Fruit fly (Drosophila melanogaster) whole organism, pupa: ENCODE results near the gene hng3.
A peak's percentile ranks its signal among the peaks of the same experiment; 100 is the strongest.

Experiments used
- CG10348 ChIP-seq: fragments of 200-800 bp; sonication (Bioruptor generic); IDR thresholded peaks from 2 replicates; pipeline ENCODE4 v1.3.6; 2022; ENCODE audit warnings: missing biosample characterization, missing genetic modification characterization
- CG12605 ChIP-seq: fragments of 200-800 bp; sonication (Bioruptor generic); IDR thresholded peaks from 2 replicates; pipeline ENCODE4 v1.3.6; 2022; ENCODE audit warnings: missing biosample characterization, missing genetic modification characterization
- CG13204 ChIP-seq: fragments of 200-800 bp; sonication (Bioruptor generic); optimal IDR thresholded peaks from 2 replicates; lab custom pipeline; 2018; ENCODE audit warnings: missing biosample characterization, mild to moderate bottlenecking, missing genetic modification characterization, moderate library complexity
- CG14655 ChIP-seq: fragments of 200-800 bp; sonication (Bioruptor generic); optimal IDR thresholded peaks from 3 replicates; lab custom pipeline; 2017; ENCODE audit warnings: mild to moderate bottlenecking, missing biosample characterization, missing genetic modification reagents, missing genetic modification characterization
- CG15710 ChIP-seq: fragments of 200-800 bp; sonication (Bioruptor generic); optimal IDR thresholded peaks from 2 replicates; lab custom pipeline; 2018; ENCODE audit warnings: missing biosample characterization, mild to moderate bottlenecking, missing genetic modification characterization, moderate library complexity
- CG17806 ChIP-seq: fragments of 200-800 bp; sonication (Bioruptor generic); optimal IDR thresholded peaks from 2 replicates; lab custom pipeline; 2018; ENCODE audit warnings: missing biosample characterization, mild to moderate bottlenecking, missing genetic modification characterization, moderate library complexity
- CG32121 ChIP-seq: fragments of 200-800 bp; sonication (Bioruptor generic); IDR thresholded peaks from 2 replicates; pipeline ENCODE4 v1.3.6; 2022; ENCODE audit warnings: missing biosample characterization, missing genetic modification characterization
- CG34367 ChIP-seq: fragments of 200-800 bp; sonication (Bioruptor generic); optimal IDR thresholded peaks from 2 replicates; lab custom pipeline; 2018; ENCODE audit warnings: missing biosample characterization, mild to moderate bottlenecking, missing genetic modification characterization
- CG4496 ChIP-seq: fragments of 200-800 bp; sonication (Bioruptor generic); IDR thresholded peaks from 3 replicates; pipeline ENCODE4 v1.3.6; 2022; ENCODE audit warnings: missing biosample characterization, missing genetic modification characterization
- CG8159 ChIP-seq: fragments of 200-800 bp; sonication (Bioruptor generic); optimal IDR thresholded peaks from 3 replicates; lab custom pipeline; 2018; ENCODE audit warnings: missing biosample characterization, mild to moderate bottlenecking, missing genetic modification characterization, moderate library complexity
- CG8301 ChIP-seq: fragments of 200-800 bp; sonication (Bioruptor generic); optimal IDR thresholded peaks from 2 replicates; lab custom pipeline; 2018; ENCODE audit warnings: missing biosample characterization, mild to moderate bottlenecking, missing genetic modification characterization
- CG9948 ChIP-seq: fragments of 200-800 bp; sonication (Bioruptor generic); optimal IDR thresholded peaks from 2 replicates; lab custom pipeline; 2018; ENCODE audit warnings: missing biosample characterization, mild to moderate bottlenecking, missing genetic modification characterization, moderate library complexity
- D1 ChIP-seq: fragments of 200-800 bp; sonication (Bioruptor generic); optimal IDR thresholded peaks from 2 replicates; lab custom pipeline; 2018; ENCODE audit warnings: missing biosample characterization, mild to moderate bottlenecking, missing genetic modification characterization, moderate library complexity
- EcR ChIP-seq: fragments of 200-800 bp; sonication (Bioruptor generic); optimal IDR thresholded peaks from 3 replicates; lab custom pipeline; 2019; ENCODE audit warnings: missing biosample characterization, missing genetic modification characterization, mild to moderate bottlenecking, moderate library complexity, missing genetic modification reagents
- Ets98B ChIP-seq: fragments of 200-800 bp; sonication (Bioruptor generic); IDR thresholded peaks from 2 replicates; pipeline ENCODE4 v1.3.6; 2022; ENCODE audit warnings: missing biosample characterization, missing genetic modification characterization
- Pif1A ChIP-seq: fragments of 200-800 bp; sonication (Bioruptor generic); optimal IDR thresholded peaks from 3 replicates; lab custom pipeline; 2016; ENCODE audit warnings: missing biosample characterization, missing genetic modification characterization
- Pif1B ChIP-seq: fragments of 200-800 bp; sonication (Bioruptor generic); optimal IDR thresholded peaks from 3 replicates; lab custom pipeline; 2016; ENCODE audit warnings: missing biosample characterization, missing genetic modification characterization
- Snoo ChIP-seq: fragments of 200-800 bp; sonication (Bioruptor generic); optimal IDR thresholded peaks from 3 replicates; lab custom pipeline; 2017; ENCODE audit warnings: missing biosample characterization, mild to moderate bottlenecking, missing genetic modification characterization, inconsistent platforms
- fd96Ca ChIP-seq: fragments of 200-800 bp; sonication (Bioruptor generic); IDR thresholded peaks from 3 replicates; pipeline ENCODE4 v1.3.6; 2022; ENCODE audit warnings: missing biosample characterization, missing genetic modification characterization
- gl ChIP-seq: fragments of 200-800 bp; sonication (Bioruptor generic); optimal IDR thresholded peaks from 2 replicates; lab custom pipeline; 2018; ENCODE audit warnings: missing biosample characterization, mild to moderate bottlenecking, missing genetic modification characterization
- rn ChIP-seq: fragments of 200-800 bp; sonication (Bioruptor generic); IDR thresholded peaks from 2 replicates; pipeline ENCODE4 v1.3.6; 2022; ENCODE audit warnings: missing biosample characterization, missing genetic modification characterization

hng3 gene

dm6 chr3L:771361-771760 is 16.1 kb upstream of the hng3 start:
- TF ChIP-seq CG8301 (peak; percentile 77), CG9948 (peak; percentile 79), Snoo (peak; percentile 86), gl (peak; percentile 72), Ets98B (GFP tag; lab: Robert Waterston, UW) (peak; percentile 82), CG15710 (peak; percentile 75), Pif1A (GFP tag; lab: Kevin White, UChicago) (peak; percentile 86), CG4496 (GFP tag; lab: Robert Waterston, UW) (peak; percentile 84), CG12605 (GFP tag; lab: Robert Waterston, UW) (peak; percentile 76; the same call in 1 of the 2 replicates), CG32121 (GFP tag; lab: Robert Waterston, UW) (peak; percentile 69; the same call in 1 of the 2 replicates), CG14655 (GFP tag; lab: Kevin White, UChicago) (peak; percentile 81), CG17806 (peak; percentile 81), CG34367 (peak; percentile 79), fd96Ca (GFP tag; lab: Robert Waterston, UW) (peak; percentile 85), CG8159 (tag; lab: Kevin White, UChicago) (peak; percentile 77), D1 (tag; lab: Kevin White, UChicago) (no peak), CG10348 (GFP tag; lab: Robert Waterston, UW) (0 out of 2 replicates have a peak, but pooled peaks have one; percentile 26), rn (GFP tag; lab: Robert Waterston, UW) (no peak), CG13204 (GFP tag; lab: Kevin White, UChicago) (peak; percentile 41), EcR (GFP tag; lab: Kevin White, UChicago) (no peak), Pif1B (GFP tag; lab: Kevin White, UChicago) (peak; percentile 85)
- TF ChIP-seq, all 21 proteins: peak for 18

- TF ChIP-seq CG15710 (no peak), CG4496 (GFP tag; lab: Robert Waterston, UW) (peak; percentile 25; the same call in 1 of the 3 replicates), CG8301 (no peak), CG14655 (GFP tag; lab: Kevin White, UChicago) (no peak)
- TF ChIP-seq, all 21 proteins: peak for 1
These were observed 14.9 kb upstream of the hng3 start for dm6 chr3L:770157-770672.

dm6 chr3L:769107-769678 is 13.9 kb upstream of the hng3 start:
- peak; percentile 45 for TF ChIP-seq Ets98B (GFP tag; lab: Robert Waterston, UW)
- TF ChIP-seq EcR (GFP tag; lab: Kevin White, UChicago): peak; percentile 39
- TF ChIP-seq CG12605 (GFP tag; lab: Robert Waterston, UW): peak; percentile 62
- TF ChIP-seq CG10348 (GFP tag; lab: Robert Waterston, UW): no peak
- TF ChIP-seq CG4496 (GFP tag; lab: Robert Waterston, UW): peak; percentile 22; the same call in 1 of the 3 replicates

- TF ChIP-seq gl (no peak), CG13204 (GFP tag; lab: Kevin White, UChicago) (no peak), EcR (GFP tag; lab: Kevin White, UChicago) (no peak), Ets98B (GFP tag; lab: Robert Waterston, UW) (no peak), Snoo (no peak), CG4496 (GFP tag; lab: Robert Waterston, UW) (no peak), CG8159 (tag; lab: Kevin White, UChicago) (no peak)
These were observed 12.4 kb upstream of the hng3 start for dm6 chr3L:767701-768100.

- peak; percentile 62 for TF ChIP-seq CG9948
- TF ChIP-seq CG14655 (GFP tag; lab: Kevin White, UChicago): peak; percentile 75
- peak; percentile 62 for TF ChIP-seq CG8301
- peak; percentile 42 for TF ChIP-seq Pif1A (GFP tag; lab: Kevin White, UChicago)
- TF ChIP-seq CG17806: peak; percentile 65
- peak; percentile 54 for TF ChIP-seq CG15710
- no peak; the same call in 2 of the 3 replicates for TF ChIP-seq CG4496 (GFP tag; lab: Robert Waterston, UW)
- no peak for TF ChIP-seq rn (GFP tag; lab: Robert Waterston, UW)
- TF ChIP-seq CG34367: peak; percentile 34
- no peak for TF ChIP-seq CG13204 (GFP tag; lab: Kevin White, UChicago)
- TF ChIP-seq fd96Ca (GFP tag; lab: Robert Waterston, UW): peak; percentile 61; the same call in 2 of the 3 replicates
- peak; percentile 74 for TF ChIP-seq CG8159 (tag; lab: Kevin White, UChicago)
These were observed 11.6 kb upstream of the hng3 start for dm6 chr3L:766884-767283.

dm6 chr3L:766293-766664 is 11.0 kb upstream of the hng3 start:
- TF ChIP-seq rn (GFP tag; lab: Robert Waterston, UW): no peak
- TF ChIP-seq gl: peak; percentile 15
- peak; percentile 79 for TF ChIP-seq CG8159 (tag; lab: Kevin White, UChicago)
- peak; percentile 21; the same call in 1 of the 2 replicates for TF ChIP-seq CG12605 (GFP tag; lab: Robert Waterston, UW)
- no peak for TF ChIP-seq D1 (tag; lab: Kevin White, UChicago)
- peak; percentile 38; the same call in 1 of the 3 replicates for TF ChIP-seq CG4496 (GFP tag; lab: Robert Waterston, UW)
- TF ChIP-seq CG34367: peak; percentile 53
- TF ChIP-seq CG13204 (GFP tag; lab: Kevin White, UChicago): no peak
- peak; percentile 9 for TF ChIP-seq CG8301
- peak; percentile 26 for TF ChIP-seq CG9948
- TF ChIP-seq Pif1B (GFP tag; lab: Kevin White, UChicago): peak; percentile 18
- TF ChIP-seq Snoo: peak; percentile 5
- TF ChIP-seq CG10348 (GFP tag; lab: Robert Waterston, UW): 0 out of 2 replicates have a peak, but pooled peaks have one; percentile 22
- peak; percentile 64 for TF ChIP-seq CG17806
- no peak; the same call in 1 of the 2 replicates for TF ChIP-seq Ets98B (GFP tag; lab: Robert Waterston, UW)
- no peak for TF ChIP-seq Pif1A (GFP tag; lab: Kevin White, UChicago)
- TF ChIP-seq CG32121 (GFP tag; lab: Robert Waterston, UW): peak; percentile 60; the same call in 1 of the 2 replicates
- TF ChIP-seq CG14655 (GFP tag; lab: Kevin White, UChicago): peak; percentile 39
- peak; percentile 59; the same call in 1 of the 3 replicates for TF ChIP-seq fd96Ca (GFP tag; lab: Robert Waterston, UW)
- peak; percentile 64 for TF ChIP-seq CG15710
- no peak for TF ChIP-seq EcR (GFP tag; lab: Kevin White, UChicago)
